Worm (Caenorhabditis elegans) whole organism, late embryonic: ENCODE measurements around the gene ptp-4A2.

ENCODE experiments used
- C38D4.7 ChIP-seq: fragments of 200-800 bp; sonication (Bioruptor generic); optimal IDR thresholded peaks from 2 replicates; lab custom pipeline; 2018; ENCODE audit warnings: mild to moderate bottlenecking, missing genetic modification characterization, moderate library complexity, missing compliant biosample characterization
- F13H6.1 ChIP-seq: sonication (generic microtip); optimal IDR thresholded peaks from 2 replicates; lab custom pipeline; 2016; ENCODE audit warnings: missing genetic modification characterization, missing compliant biosample characterization
- ama-1 ChIP-seq: fragments of 150-350 bp; optimal IDR thresholded peaks from 2 replicates; lab custom pipeline; 2014
- ceh-31 ChIP-seq: sonication (generic microtip); optimal IDR thresholded peaks from 2 replicates; lab custom pipeline; 2016; ENCODE audit warnings: missing genetic modification characterization, missing compliant biosample characterization
- ceh-6 ChIP-seq: fragments of 200-800 bp; sonication (Bioruptor generic); optimal IDR thresholded peaks from 2 replicates; lab custom pipeline; 2018; ENCODE audit warnings: mild to moderate bottlenecking, missing genetic modification characterization, missing compliant biosample characterization
- elt-4 ChIP-seq: sonication (generic microtip); optimal IDR thresholded peaks from 2 replicates; lab custom pipeline; 2016; ENCODE audit warnings: missing genetic modification characterization, missing compliant biosample characterization
- ets-4 ChIP-seq: sonication (generic microtip); optimal IDR thresholded peaks from 2 replicates; lab custom pipeline; 2016; ENCODE audit warnings: missing genetic modification characterization, missing compliant biosample characterization
- fkh-10 ChIP-seq: fragments of 150-350 bp; optimal IDR thresholded peaks from 2 replicates; lab custom pipeline; 2014; ENCODE audit warnings: missing biosample characterization, missing genetic modification reagents, missing genetic modification characterization
- pha-2 ChIP-seq: sonication (generic microtip); optimal IDR thresholded peaks from 2 replicates; lab custom pipeline; 2017; ENCODE audit warnings: mild to moderate bottlenecking, missing genetic modification characterization, missing compliant biosample characterization
- pha-4 ChIP-seq: fragments of 150-350 bp; optimal IDR thresholded peaks from 2 replicates; lab custom pipeline; 2018; ENCODE audit warnings: missing biosample characterization, missing genetic modification reagents, missing genetic modification characterization
- unc-42 ChIP-seq: sonication (generic microtip); optimal IDR thresholded peaks from 2 replicates; lab custom pipeline; 2016; ENCODE audit warnings: missing genotype, missing genetic modification characterization, missing compliant biosample characterization
- ztf-16 ChIP-seq: sonication (generic microtip); optimal IDR thresholded peaks from 2 replicates; lab custom pipeline; 2017; ENCODE audit warnings: missing genetic modification characterization, missing compliant biosample characterization

DNA sequence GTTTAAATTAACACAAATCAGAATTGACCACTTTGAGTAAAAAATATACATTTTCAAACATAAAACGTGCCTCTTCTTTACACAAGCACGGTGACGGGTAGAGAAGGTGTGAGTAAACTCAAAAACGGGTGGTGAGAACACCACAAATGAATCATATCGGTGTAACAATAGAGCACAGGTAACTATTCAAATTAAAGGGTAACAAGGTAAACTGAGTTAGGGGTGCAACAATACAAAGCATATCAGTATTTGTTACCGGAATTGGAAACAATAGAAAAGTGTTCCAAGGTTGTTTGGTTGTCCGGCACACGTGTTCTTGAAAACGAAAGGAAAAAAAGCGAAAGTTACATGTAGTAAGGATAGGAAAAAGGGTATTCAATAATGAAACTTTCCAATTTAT lies 39.3 kb upstream of the ptp-4A2 start:
- TF ChIP-seq unc-42 (no peak), pha-2 (tag; lab: Kevin White, UChicago) (no peak), fkh-10 (GFP tag; lab: Kevin White, UChicago) (no peak), F13H6.1 (tag; lab: Kevin White, UChicago) (no peak), pha-4 (no peak), ztf-16 (tag; lab: Kevin White, UChicago) (no peak), ets-4 (tag; lab: Kevin White, UChicago) (no peak), ceh-6 (GFP tag; lab: Kevin White, UChicago) (no peak), elt-4 (tag; lab: Kevin White, UChicago) (no peak), C38D4.7 (GFP tag; lab: Kevin White, UChicago) (no peak), ama-1 (no peak), ceh-31 (tag; lab: Kevin White, UChicago) (no peak)
